Worm (Caenorhabditis elegans) whole organism, early embryonic: ENCODE results near the gene ZK688.11.

Experiments used
- aly-1 ChIP-seq: sonication (generic microtip); optimal IDR thresholded peaks from 2 replicates; lab custom pipeline; 2016; ENCODE audit warnings: missing genetic modification characterization, missing compliant biosample characterization
- ama-1 ChIP-seq: fragments of 150-350 bp; optimal IDR thresholded peaks from 2 replicates; lab custom pipeline; 2014
- ets-7 ChIP-seq: sonication (generic microtip); optimal IDR thresholded peaks from 2 replicates; lab custom pipeline; 2016; ENCODE audit warnings: missing genotype, missing genetic modification characterization, missing compliant biosample characterization
- flt-1 ChIP-seq: fragments of 200-800 bp; sonication (Bioruptor generic); IDR thresholded peaks from 2 replicates; pipeline ENCODE4 v1.3.6; 2022; ENCODE audit warnings: missing genetic modification characterization, missing compliant biosample characterization
- hnd-1 ChIP-seq: sonication (generic microtip); optimal IDR thresholded peaks from 2 replicates; lab custom pipeline; 2016; ENCODE audit warnings: missing genetic modification characterization, missing compliant biosample characterization
- pes-1 ChIP-seq: fragments of 200-800 bp; sonication (Bioruptor generic); IDR thresholded peaks from 2 replicates; pipeline ENCODE4 v1.3.6; 2022; ENCODE audit warnings: missing genetic modification reagents, missing genetic modification characterization, missing compliant biosample characterization
- tbx-37 ChIP-seq: fragments of 200-800 bp; sonication (Bioruptor generic); conservative IDR thresholded peaks from 2 replicates; pipeline ENCODE4 v1.3.6; 2022; ENCODE audit warnings: missing genetic modification reagents, missing genetic modification characterization, missing compliant biosample characterization

DNA sequence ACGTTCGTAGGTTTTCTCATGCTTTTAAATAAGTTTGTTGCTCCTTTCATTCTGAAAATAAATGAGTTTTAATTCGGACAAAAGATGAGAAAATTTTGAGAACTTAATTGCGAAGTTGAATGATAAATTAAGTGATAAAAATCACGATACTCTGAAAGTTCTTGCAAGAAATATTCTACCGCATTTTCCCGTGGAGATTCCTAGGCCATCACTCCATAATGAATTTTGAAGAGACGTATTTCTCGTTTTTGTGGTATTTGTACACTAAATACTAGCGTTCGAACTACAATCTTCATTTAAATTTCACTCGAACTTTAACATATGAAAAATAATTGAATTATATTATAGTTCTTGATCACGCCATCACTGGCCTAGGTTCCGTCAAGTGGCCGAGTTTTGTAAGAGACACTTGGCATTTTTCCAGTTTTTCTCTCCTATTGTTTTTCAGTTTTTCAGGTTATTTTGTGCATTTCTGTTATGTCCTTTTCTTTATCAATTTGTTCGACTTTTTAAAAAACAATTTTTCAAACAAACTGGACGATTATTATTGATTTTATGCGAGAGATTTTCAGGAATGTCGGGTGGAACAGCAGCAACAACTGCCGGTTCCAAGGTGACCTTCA is 26.2 kb downstream of the ZK688.11 start, which contains the start of the genes coq-5 and ufm-1:
- TF ChIP-seq ama-1 (lab: Kevin White, UChicago) (no peak), hnd-1 (tag; lab: Kevin White, UChicago) (no peak), ets-7 (no peak), tbx-37 (GFP tag; lab: Robert Waterston, UW) (0 out of 2 replicates have a peak, but pooled peaks have one; percentile 14), flt-1 (GFP tag; lab: Robert Waterston, UW) (no peak), pes-1 (no peak), aly-1 (tag; lab: Kevin White, UChicago) (no peak)
